Worm (Caenorhabditis elegans) whole organism, L3 larva: ENCODE measurements around the gene T04B8.1.

Source experiments
- ZK546.5 ChIP-seq: sonication (generic microtip); optimal IDR thresholded peaks from 2 replicates; lab custom pipeline; 2017; ENCODE audit warnings: missing biosample characterization, missing genetic modification characterization
- ama-1 ChIP-seq: fragments of 150-350 bp; optimal IDR thresholded peaks from 2 replicates; lab custom pipeline; 2018
- ceh-82 ChIP-seq: fragments of 150-350 bp; optimal IDR thresholded peaks from 2 replicates; lab custom pipeline; 2014; ENCODE audit warnings: missing biosample characterization, missing genetic modification characterization
- elt-3 ChIP-seq, 3 experiments: fragments of 150-350 bp in 1 of 3; sonication (generic microtip) in 2 of 3; optimal IDR thresholded peaks; 2 replicates in 2 of 3; 4 replicates in 1 of 3; lab custom pipeline; 2014 to 2017; ENCODE audit warnings: missing biosample characterization in 3 of 3, missing genetic modification characterization in 3 of 3
- nhr-11 ChIP-seq: fragments of 150-350 bp; optimal IDR thresholded peaks from 2 replicates; lab custom pipeline; 2014; ENCODE audit warnings: missing biosample characterization, missing genetic modification characterization
- nhr-237 ChIP-seq: fragments of 150-350 bp; optimal IDR thresholded peaks from 2 replicates; lab custom pipeline; 2014; ENCODE audit warnings: missing biosample characterization, missing genetic modification characterization
- snpc-4 ChIP-seq: fragments of 150-350 bp; optimal IDR thresholded peaks from 2 replicates; lab custom pipeline; 2014; ENCODE audit warnings: missing biosample characterization, missing genetic modification characterization
- unc-62 ChIP-seq: fragments of 150-350 bp; sonication (generic microtip); optimal IDR thresholded peaks from 4 replicates; lab custom pipeline; 2014; ENCODE audit warnings: missing biosample characterization, missing genetic modification reagents, missing genetic modification characterization
- zag-1 ChIP-seq: fragments of 150-350 bp; optimal IDR thresholded peaks from 2 replicates; lab custom pipeline; 2014; ENCODE audit warnings: missing biosample characterization, missing genetic modification characterization
- ztf-11 ChIP-seq: fragments of 150-350 bp; optimal IDR thresholded peaks from 2 replicates; lab custom pipeline; 2014; ENCODE audit warnings: missing biosample characterization, missing genetic modification characterization
- ztf-4 ChIP-seq: fragments of 150-350 bp; optimal IDR thresholded peaks from 2 replicates; lab custom pipeline; 2014; ENCODE audit warnings: missing biosample characterization, missing genetic modification characterization

ce11 chrII:621141-621540 lies 12.9 kb upstream of the T04B8.1 start:
- no peak for TF ChIP-seq ZK546.5 (tag; lab: Kevin White, UChicago)
- TF ChIP-seq snpc-4 (tag; lab: Kevin White, UChicago): no peak
- TF ChIP-seq unc-62 (GFP tag; lab: Kevin White, UChicago): no peak
- TF ChIP-seq ama-1 (lab: Kevin White, UChicago): no peak
- TF ChIP-seq elt-3 (tag; optimal IDR thresholded peaks at IDR 0.05; lab: Kevin White, UChicago): no peak
- no peak for TF ChIP-seq nhr-11
- no peak for TF ChIP-seq ztf-11 (tag; lab: Kevin White, UChicago)
- TF ChIP-seq zag-1: no peak
- no peak for TF ChIP-seq nhr-237 (tag; lab: Kevin White, UChicago)
- no peak for TF ChIP-seq ztf-4 (tag; lab: Kevin White, UChicago)
- no peak for TF ChIP-seq ceh-82 (tag; lab: Kevin White, UChicago)
